Fruit fly (Drosophila melanogaster): ENCODE measurements around the gene Femcoat.

DNA sequence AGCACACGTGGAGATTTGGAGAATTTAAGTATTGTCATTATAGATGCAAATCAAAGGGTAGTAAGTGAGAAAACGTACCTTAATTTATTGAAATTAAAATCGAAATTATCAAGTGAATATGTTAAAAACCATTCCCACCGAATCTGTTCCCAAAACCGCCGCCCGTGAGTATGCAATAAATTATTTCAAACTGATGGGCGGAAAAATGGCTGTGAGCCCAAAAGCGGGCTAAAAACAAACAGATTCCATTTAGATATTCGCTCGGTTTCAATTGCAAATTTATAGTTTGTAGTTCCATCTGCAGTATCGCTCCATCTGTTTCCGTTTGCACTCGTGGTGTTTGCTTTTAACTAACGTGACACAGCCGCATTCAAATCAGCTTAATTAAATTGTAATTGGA, 28.3 kb downstream of the Femcoat start:
- TF ChIP-seq psq (optimal IDR thresholded peaks at IDR 0.05), result no peak
- no peak for TF ChIP-seq usp (GFP tag; optimal IDR thresholded peaks at IDR 0.05)
- no peak for TF ChIP-seq EcR (GFP tag; optimal IDR thresholded peaks at IDR 0.05)
